Fruit fly (Drosophila melanogaster) whole organism, embryonic: ENCODE data around the gene CG32354.

Source experiments
- C15 ChIP-seq: fragments of 200-800 bp; sonication (Bioruptor generic); IDR thresholded peaks from 3 replicates; pipeline ENCODE4 v1.3.6; 2022; ENCODE audit warnings: missing biosample characterization, missing genetic modification characterization
- CG10274 ChIP-seq: fragments of 200-800 bp; sonication (Bioruptor generic); optimal IDR thresholded peaks from 3 replicates; lab custom pipeline; 2017; ENCODE audit warnings: missing biosample characterization, mild to moderate bottlenecking, missing genetic modification characterization
- CG11456 ChIP-seq: fragments of 200-800 bp; sonication (Bioruptor generic); IDR thresholded peaks from 3 replicates; pipeline ENCODE4 v1.3.6; 2022; ENCODE audit warnings: missing biosample characterization, missing genetic modification characterization
- CG11560 ChIP-seq: fragments of 200-800 bp; sonication (Bioruptor generic); IDR thresholded peaks from 3 replicates; pipeline ENCODE4 v1.3.6; 2022; ENCODE audit warnings: missing biosample characterization, missing genetic modification characterization
- CG1233 ChIP-seq: fragments of 200-800 bp; sonication (Bioruptor generic); optimal IDR thresholded peaks from 4 replicates; lab custom pipeline; 2018; ENCODE audit warnings: missing biosample characterization, mild to moderate bottlenecking, missing genetic modification characterization
- CG13775 ChIP-seq: fragments of 200-800 bp; sonication (Bioruptor generic); optimal IDR thresholded peaks from 3 replicates; lab custom pipeline; 2017; ENCODE audit warnings: missing biosample characterization, mild to moderate bottlenecking, missing genetic modification characterization
- CG14050 ChIP-seq: fragments of 200-800 bp; sonication (Bioruptor generic); IDR thresholded peaks from 3 replicates; pipeline ENCODE4 v1.3.6; 2022; ENCODE audit warnings: missing biosample characterization, missing genetic modification characterization
- CG15269 ChIP-seq: fragments of 200-800 bp; sonication (Bioruptor generic); optimal IDR thresholded peaks from 2 replicates; lab custom pipeline; 2018; ENCODE audit warnings: missing biosample characterization, mild to moderate bottlenecking, missing genetic modification characterization, moderate library complexity
- CG15514 ChIP-seq: fragments of 200-800 bp; sonication (Bioruptor generic); optimal IDR thresholded peaks from 3 replicates; lab custom pipeline; 2017; ENCODE audit warnings: missing biosample characterization, missing genetic modification characterization, mild to moderate bottlenecking, moderate library complexity, missing genetic modification reagents
- CG1603 ChIP-seq: fragments of 200-800 bp; sonication (Bioruptor generic); optimal IDR thresholded peaks from 2 replicates; lab custom pipeline; 2019; ENCODE audit warnings: missing biosample characterization, mild to moderate bottlenecking, missing genetic modification characterization, moderate library complexity
- CG1647 ChIP-seq: fragments of 200-800 bp; sonication (Bioruptor generic); optimal IDR thresholded peaks from 3 replicates; lab custom pipeline; 2016; ENCODE audit warnings: missing biosample characterization, missing genetic modification characterization
- CG17385 ChIP-seq: fragments of 200-800 bp; sonication (Bioruptor generic); optimal IDR thresholded peaks from 3 replicates; lab custom pipeline; 2018; ENCODE audit warnings: missing biosample characterization, mild to moderate bottlenecking, missing genetic modification characterization
- CG1792 ChIP-seq: fragments of 200-800 bp; sonication (Bioruptor generic); optimal IDR thresholded peaks from 2 replicates; lab custom pipeline; 2016; ENCODE audit warnings: missing biosample characterization, missing genetic modification characterization
- CG2129 ChIP-seq: fragments of 200-800 bp; sonication (Bioruptor generic); IDR thresholded peaks from 2 replicates; pipeline ENCODE4 v1.3.6; 2022; ENCODE audit warnings: missing biosample characterization, missing genetic modification characterization; ENCODE audit not compliant: partially characterized antibody
- CG2199 ChIP-seq: fragments of 200-800 bp; sonication (Bioruptor generic); IDR thresholded peaks from 3 replicates; pipeline ENCODE4 v1.3.6; 2022; ENCODE audit warnings: missing biosample characterization, missing genetic modification characterization
- CG31365 ChIP-seq: fragments of 200-800 bp; sonication (Bioruptor generic); optimal IDR thresholded peaks from 2 replicates; lab custom pipeline; 2018; ENCODE audit warnings: missing biosample characterization, mild to moderate bottlenecking, missing genetic modification characterization
- CG3163 ChIP-seq: fragments of 200-800 bp; sonication (Bioruptor generic); optimal IDR thresholded peaks from 3 replicates; lab custom pipeline; 2016; ENCODE audit warnings: missing biosample characterization, missing genetic modification characterization
- CG32767 ChIP-seq: fragments of 200-800 bp; sonication (Bioruptor generic); IDR thresholded peaks from 2 replicates; pipeline ENCODE4 v1.3.6; 2022; ENCODE audit warnings: missing biosample characterization, missing genetic modification characterization
- CG43689 ChIP-seq: fragments of 200-800 bp; sonication (Bioruptor generic); IDR thresholded peaks from 2 replicates; pipeline ENCODE4 v1.3.6; 2022; ENCODE audit warnings: missing biosample characterization, missing genetic modification characterization
- CG4617 ChIP-seq: fragments of 200-800 bp; sonication (Bioruptor generic); optimal IDR thresholded peaks from 3 replicates; lab custom pipeline; 2016; ENCODE audit warnings: missing biosample characterization, missing genetic modification characterization, borderline replicate concordance
- CG4854 ChIP-seq: fragments of 200-800 bp; sonication (Bioruptor generic); optimal IDR thresholded peaks from 2 replicates; lab custom pipeline; 2016; ENCODE audit warnings: missing biosample characterization, missing genetic modification characterization, inconsistent platforms
- CG6175 ChIP-seq: fragments of 200-800 bp; sonication (Bioruptor generic); IDR thresholded peaks from 3 replicates; pipeline ENCODE4 v1.3.6; 2022; ENCODE audit warnings: missing biosample characterization, missing genetic modification characterization
- CG6689 ChIP-seq: fragments of 200-800 bp; sonication (Bioruptor generic); IDR thresholded peaks from 2 replicates; pipeline ENCODE4 v1.3.6; 2022; ENCODE audit warnings: missing biosample characterization, missing genetic modification characterization
- CG8765 ChIP-seq: fragments of 200-800 bp; sonication (Bioruptor generic); IDR thresholded peaks from 2 replicates; pipeline ENCODE4 v1.3.6; 2022; ENCODE audit warnings: missing biosample characterization, missing genetic modification characterization
- E2f1 ChIP-seq: fragments of 200-800 bp; sonication (Bioruptor generic); IDR thresholded peaks from 2 replicates; pipeline ENCODE4 v1.3.6; 2022; ENCODE audit warnings: missing biosample characterization, missing genetic modification characterization
- Elba2 ChIP-seq: fragments of 200-800 bp; sonication (Bioruptor generic); optimal IDR thresholded peaks from 3 replicates; lab custom pipeline; 2016; ENCODE audit warnings: missing biosample characterization, missing genetic modification characterization
- HLH4C ChIP-seq: fragments of 200-800 bp; sonication (Bioruptor generic); IDR thresholded peaks from 3 replicates; pipeline ENCODE4 v1.3.6; 2022; ENCODE audit warnings: missing biosample characterization, missing genetic modification characterization; ENCODE audit not compliant: partially characterized antibody
- Kr ChIP-seq: fragments of 200-800 bp; sonication (Bioruptor generic); optimal IDR thresholded peaks from 2 replicates; lab custom pipeline; 2017; ENCODE audit warnings: missing biosample characterization, mild to moderate bottlenecking, missing genetic modification characterization
- MESR4 ChIP-seq: fragments of 200-800 bp; sonication (Bioruptor generic); optimal IDR thresholded peaks from 2 replicates; lab custom pipeline; 2018; ENCODE audit warnings: missing biosample characterization, mild to moderate bottlenecking, missing genetic modification characterization, moderate library complexity
- NK7.1 ChIP-seq: fragments of 200-800 bp; sonication (Bioruptor generic); optimal IDR thresholded peaks from 3 replicates; lab custom pipeline; 2016; ENCODE audit warnings: missing biosample characterization, missing genetic modification characterization
- Nf-YC ChIP-seq: fragments of 200-800 bp; optimal IDR thresholded peaks from 3 replicates; lab custom pipeline; 2019; ENCODE audit warnings: missing biosample characterization, mild to moderate bottlenecking, missing genetic modification characterization, moderate library complexity
- PHDP ChIP-seq: fragments of 200-800 bp; sonication (Bioruptor generic); optimal IDR thresholded peaks from 3 replicates; lab custom pipeline; 2018; ENCODE audit warnings: missing biosample characterization, mild to moderate bottlenecking, missing genetic modification characterization, moderate library complexity
- Spps ChIP-seq: fragments of 200-800 bp; sonication (Bioruptor generic); optimal IDR thresholded peaks from 2 replicates; lab custom pipeline; 2018; ENCODE audit warnings: missing biosample characterization, mild to moderate bottlenecking, missing genetic modification characterization
- Sry-δ ChIP-seq: fragments of 200-800 bp; sonication (Bioruptor generic); optimal IDR thresholded peaks from 2 replicates; lab custom pipeline; 2016; ENCODE audit warnings: missing biosample characterization, missing genetic modification characterization
- Xrp1 ChIP-seq: fragments of 200-800 bp; sonication (Bioruptor generic); IDR thresholded peaks from 2 replicates; pipeline ENCODE4 v1.3.6; 2022; ENCODE audit warnings: missing biosample characterization, missing genetic modification characterization
- ase ChIP-seq: fragments of 200-800 bp; sonication (Bioruptor generic); IDR thresholded peaks from 3 replicates; pipeline ENCODE4 v1.3.6; 2022; ENCODE audit warnings: missing biosample characterization, missing genetic modification characterization
- az2 ChIP-seq: fragments of 200-800 bp; sonication (Bioruptor generic); optimal IDR thresholded peaks from 3 replicates; lab custom pipeline; 2016; ENCODE audit warnings: missing biosample characterization, missing genetic modification characterization
- caup ChIP-seq: fragments of 200-800 bp; sonication (Bioruptor generic); optimal IDR thresholded peaks from 3 replicates; lab custom pipeline; 2017; ENCODE audit warnings: missing biosample characterization, mild to moderate bottlenecking, missing genetic modification characterization, moderate library complexity; ENCODE audit not compliant: severe bottlenecking
- chif ChIP-seq, 2 experiments: fragments of 200-800 bp; sonication (Bioruptor generic); optimal IDR thresholded peaks; 3 replicates each; lab custom pipeline; 2016; ENCODE audit warnings: missing biosample characterization in 2 of 2, missing genetic modification characterization in 2 of 2
- chinmo ChIP-seq: fragments of 200-800 bp; sonication (Bioruptor generic); IDR thresholded peaks from 4 replicates; pipeline ENCODE4 v1.3.6; 2022; ENCODE audit warnings: missing biosample characterization, missing genetic modification characterization; ENCODE audit not compliant: partially characterized antibody
- dan ChIP-seq: fragments of 200-800 bp; sonication (Bioruptor generic); IDR thresholded peaks from 2 replicates; pipeline ENCODE4 v1.3.6; 2022; ENCODE audit warnings: missing biosample characterization, missing genetic modification characterization
- ken ChIP-seq: fragments of 200-800 bp; sonication (Bioruptor generic); IDR thresholded peaks from 3 replicates; pipeline ENCODE4 v1.3.6; 2022; ENCODE audit warnings: missing biosample characterization, missing genetic modification characterization
- kni ChIP-seq: fragments of 200-800 bp; sonication (Bioruptor generic); optimal IDR thresholded peaks from 3 replicates; lab custom pipeline; 2017; ENCODE audit warnings: mild to moderate bottlenecking, missing biosample characterization, missing genetic modification reagents, missing genetic modification characterization
- mirr ChIP-seq: fragments of 200-800 bp; sonication (Bioruptor generic); optimal IDR thresholded peaks from 3 replicates; lab custom pipeline; 2018; ENCODE audit warnings: missing biosample characterization, mild to moderate bottlenecking, missing genetic modification characterization
- prd ChIP-seq, 3 experiments: fragments of >200 bp in 2 of 3; fragments of 200-800 bp in 1 of 3; sonication (Bioruptor generic) in 1 of 3; optimal IDR thresholded peaks in 2 of 3; IDR thresholded peaks in 1 of 3; 2 replicates in 2 of 3; 3 replicates in 1 of 3; pipeline versions ENCODE4 v1.3.6 to Lab custom; 2017 to 2022; ENCODE audit warnings: missing biosample characterization in 1 of 3, missing genetic modification characterization in 1 of 3
- pzg ChIP-seq: fragments of 200-800 bp; sonication (Bioruptor generic); optimal IDR thresholded peaks from 3 replicates; lab custom pipeline; 2018; ENCODE audit warnings: missing biosample characterization, mild to moderate bottlenecking, missing genetic modification characterization, moderate library complexity
- tap ChIP-seq: fragments of 200-800 bp; optimal IDR thresholded peaks from 3 replicates; lab custom pipeline; 2019; ENCODE audit warnings: missing biosample characterization, mild to moderate bottlenecking, missing genetic modification characterization, moderate library complexity

The CG32354 gene

DNA sequence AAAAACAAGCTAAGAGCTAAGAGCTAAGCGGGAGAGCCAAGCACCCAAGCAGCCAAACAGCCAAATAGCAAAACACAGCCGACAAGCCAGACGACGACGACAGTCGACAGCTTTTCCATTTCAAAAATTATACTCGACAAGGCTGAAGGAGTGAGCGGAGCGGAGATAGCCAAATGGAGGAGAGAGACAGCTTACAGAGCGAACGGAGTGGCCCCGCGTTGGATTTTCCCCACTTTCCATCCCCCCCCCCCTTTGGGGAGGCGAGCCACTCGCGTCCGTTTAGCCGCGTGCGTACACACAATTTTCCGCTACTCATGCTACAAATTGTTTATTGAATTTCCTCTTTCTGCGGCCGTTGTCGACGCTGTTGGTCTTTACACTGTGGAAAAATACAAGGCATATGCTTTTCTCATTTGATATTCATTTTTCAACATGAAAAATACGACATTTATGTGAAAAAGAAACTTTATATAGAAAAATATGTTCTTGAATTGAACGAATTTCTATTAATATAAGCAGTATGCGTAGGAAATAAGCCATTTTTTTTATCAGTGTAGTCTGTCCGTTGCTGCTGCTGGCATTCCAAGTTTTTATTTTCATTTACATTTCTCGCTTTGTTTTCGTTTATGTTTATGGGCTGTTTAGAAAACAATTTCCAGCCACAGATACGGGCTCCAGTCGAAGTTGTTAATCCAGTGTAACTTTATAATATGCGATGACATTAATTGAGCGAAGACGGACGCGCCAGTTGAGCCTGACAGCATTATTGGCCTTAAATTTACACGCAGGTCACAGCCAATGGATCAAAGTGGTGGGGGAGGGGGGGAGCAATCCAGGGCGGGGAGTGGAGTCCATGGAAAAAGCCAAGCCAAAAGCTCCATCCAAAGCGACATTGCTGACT is 36.1 kb upstream of the CG32354 start (continued):
- TF ChIP-seq NK7.1 (GFP tag; lab: Kevin White, UChicago) (peak; percentile 97), tap (tag; lab: Kevin White, UChicago) (peak; percentile 99), CG8765 (GFP tag; lab: Robert Waterston, UW) (peak; percentile 90), CG11456 (GFP tag; lab: Robert Waterston, UW) (peak; percentile 93), CG2199 (peak; percentile 99), CG1603 (tag; lab: Kevin White, UChicago) (peak; percentile 96), chinmo (GFP tag; lab: Robert Waterston, UW) (0 out of 4 replicates have a peak, but pooled peaks have one; percentile 59), ase (GFP tag; lab: Robert Waterston, UW) (peak; percentile 96), CG17385 (peak; percentile 97), CG31365 (tag; lab: Kevin White, UChicago) (peak; percentile 87), CG1792 (GFP tag; lab: Kevin White, UChicago) (peak; percentile 94), ken (GFP tag; lab: Robert Waterston, UW) (peak; percentile 98), CG13775 (GFP tag; lab: Kevin White, UChicago) (peak; percentile 98), chif (GFP tag; optimal IDR thresholded peaks at IDR 0.05; lab: Kevin White, UChicago) (peak; percentile 97 to 98), Xrp1 (GFP tag; lab: Robert Waterston, UW) (peak; percentile 99), CG11560 (tag; lab: Robert Waterston, UW) (peak; percentile 89), E2f1 (GFP tag; lab: Robert Waterston, UW) (peak; percentile 98), Nf-YC (tag; lab: Kevin White, UChicago) (peak; percentile 86), CG2129 (GFP tag; lab: Robert Waterston, UW) (no peak), Sry-δ (GFP tag; lab: Kevin White, UChicago) (peak; percentile 71), Elba2 (peak; percentile 71), CG3163 (GFP tag; lab: Kevin White, UChicago) (peak; percentile 74), mirr (GFP tag; lab: Kevin White, UChicago) (peak; percentile 59), kni (GFP tag; lab: Kevin White, UChicago) (peak; percentile 92), CG4854 (GFP tag; lab: Kevin White, UChicago) (peak; percentile 96), CG14050 (peak; percentile 97), az2 (GFP tag; lab: Kevin White, UChicago) (peak; percentile 99), CG6175 (peak; percentile 91), MESR4 (peak; percentile 74), Kr (GFP tag; lab: Kevin White, UChicago) (peak; percentile 84), CG10274 (GFP tag; lab: Kevin White, UChicago) (peak; percentile 87), pzg (GFP tag; lab: Kevin White, UChicago) (peak; percentile 8), CG6689 (GFP tag; lab: Robert Waterston, UW) (peak; percentile 98), PHDP (tag; lab: Kevin White, UChicago) (peak; percentile 99), C15 (GFP tag; lab: Robert Waterston, UW) (peak; percentile 94), dan (GFP tag; lab: Robert Waterston, UW) (peak; percentile 88), CG32767 (GFP tag; lab: Robert Waterston, UW) (peak; percentile 98), CG15514 (peak; percentile 91), CG1647 (GFP tag; lab: Kevin White, UChicago) (peak; percentile 97), CG43689 (GFP tag; lab: Robert Waterston, UW) (peak; percentile 95), Spps (tag; lab: Kevin White, UChicago) (peak; percentile 99), CG4617 (GFP tag; lab: Kevin White, UChicago) (peak; percentile 97), prd (optimal IDR thresholded peaks at IDR 0.05; lab: Kevin White, UChicago) (no peak), prd (GFP tag; IDR thresholded peaks at IDR 0.05; lab: Robert Waterston, UW) (peak; percentile 99), CG15269 (tag; lab: Kevin White, UChicago) (peak; percentile 99), CG1233 (GFP tag; lab: Kevin White, UChicago) (peak; percentile 94), HLH4C (GFP tag; lab: Robert Waterston, UW) (no peak), caup (peak; percentile 97)
